Fruit fly (Drosophila melanogaster) whole organism: ENCODE results near the gene CG6321.

Source experiments
- CG8478 ChIP-seq: fragments of >200 bp; optimal IDR thresholded peaks from 2 replicates; lab custom pipeline; 2018; ENCODE audit warnings: inconsistent platforms
- Dll ChIP-seq: fragments of >200 bp; optimal IDR thresholded peaks from 2 replicates; lab custom pipeline; 2017
- EcR ChIP-seq, 2 experiments: fragments of >200 bp; optimal IDR thresholded peaks; 2 replicates each; lab custom pipeline; 2017; ENCODE audit warnings: missing biosample characterization in 2 of 2, missing genetic modification characterization in 2 of 2, missing genetic modification reagents in 2 of 2
- pan ChIP-seq: fragments of >200 bp; optimal IDR thresholded peaks from 2 replicates; lab custom pipeline; 2017
- psq ChIP-seq: fragments of >200 bp; optimal IDR thresholded peaks from 2 replicates; lab custom pipeline; 2017
- usp ChIP-seq: fragments of >200 bp; optimal IDR thresholded peaks from 2 replicates; lab custom pipeline; 2017; ENCODE audit warnings: missing biosample characterization, missing genetic modification characterization, mixed read lengths

CG6321 gene

dm6 chr3L:11033327-11033975 is 27.6 kb downstream of the CG6321 start:
- TF ChIP-seq EcR (GFP tag; optimal IDR thresholded peaks at IDR 0.05; lab: Kevin White, UChicago) = no peak
- no peak for TF ChIP-seq psq (lab: Kevin White, UChicago)
- no peak for TF ChIP-seq usp
- no peak for TF ChIP-seq Dll (lab: Kevin White, UChicago)
- TF ChIP-seq pan (lab: Kevin White, UChicago) = no peak
- TF ChIP-seq CG8478 = no peak

dm6 chr3L:11031784-11032183 is 29.2 kb downstream of the CG6321 start:
- TF ChIP-seq Dll (lab: Kevin White, UChicago) (no peak), psq (lab: Kevin White, UChicago) (no peak), pan (lab: Kevin White, UChicago) (no peak), usp (no peak), CG8478 (no peak), EcR (GFP tag; optimal IDR thresholded peaks at IDR 0.05; lab: Kevin White, UChicago) (no peak)

dm6 chr3L:11027279-11027678 is 33.7 kb downstream of the CG6321 start, which contains the start of gene CG32081:
Gene CG32081 (plus strand): TSS chr3L:11027579.
- TF ChIP-seq usp = no peak
- no peak for TF ChIP-seq CG8478
- TF ChIP-seq EcR (GFP tag; optimal IDR thresholded peaks at IDR 0.05; lab: Kevin White, UChicago) = no peak
- no peak for TF ChIP-seq pan (lab: Kevin White, UChicago)
- TF ChIP-seq psq (lab: Kevin White, UChicago) = no peak
- no peak for TF ChIP-seq Dll (lab: Kevin White, UChicago)

dm6 chr3L:11025261-11025660 is 35.8 kb downstream of the CG6321 start, which contains the start of gene CG32079:
Gene CG32079 (plus strand): TSS chr3L:11025561.
- no peak for TF ChIP-seq EcR (GFP tag; optimal IDR thresholded peaks at IDR 0.05; lab: Kevin White, UChicago)
- TF ChIP-seq psq (lab: Kevin White, UChicago) = no peak
- TF ChIP-seq pan (lab: Kevin White, UChicago) = no peak
- TF ChIP-seq usp = no peak
- TF ChIP-seq Dll (lab: Kevin White, UChicago) = no peak
- TF ChIP-seq CG8478 = no peak

- TF ChIP-seq pan (lab: Kevin White, UChicago) (no peak), usp (no peak)
Observed at dm6 chr3L:11023235-11023634, 37.8 kb downstream of the CG6321 start, which contains the start of gene Fad2. Gene Fad2 (plus strand): TSS chr3L:11023535.

- TF ChIP-seq CG8478 (no peak), Dll (lab: Kevin White, UChicago) (peak; percentile 19)
Observed at dm6 chr3L:11021958-11022357, 39.1 kb downstream of the CG6321 start.

- TF ChIP-seq pan (lab: Kevin White, UChicago) (no peak), EcR (GFP tag; optimal IDR thresholded peaks at IDR 0.05; lab: Kevin White, UChicago) (no peak), CG8478 (no peak), Dll (lab: Kevin White, UChicago) (no peak), psq (lab: Kevin White, UChicago) (no peak), usp (no peak)
Observed at dm6 chr3L:11020058-11020457, 41.0 kb downstream of the CG6321 start.

dm6 chr3L:11015203-11015602 is 45.8 kb downstream of the CG6321 start:
- TF ChIP-seq CG8478 (no peak), psq (lab: Kevin White, UChicago) (no peak), Dll (lab: Kevin White, UChicago) (no peak), EcR (GFP tag; optimal IDR thresholded peaks at IDR 0.05; lab: Kevin White, UChicago) (no peak), pan (lab: Kevin White, UChicago) (no peak), usp (no peak)

dm6 chr3L:11011610-11012202 is 49.3 kb downstream of the CG6321 start:
- TF ChIP-seq EcR (GFP tag; optimal IDR thresholded peaks at IDR 0.05; lab: Kevin White, UChicago) (no peak), pan (lab: Kevin White, UChicago) (no peak), CG8478 (no peak), Dll (lab: Kevin White, UChicago) (no peak), usp (no peak), psq (lab: Kevin White, UChicago) (no peak)

- TF ChIP-seq Dll (lab: Kevin White, UChicago) (peak; percentile 93), CG8478 (peak; percentile 72), usp (no peak)
Observed at dm6 chr3L:11010410-11010827, 50.6 kb downstream of the CG6321 start.
